Worm (Caenorhabditis elegans) whole organism, mixed stage, embryonic: Measurements from ENCODE around the gene fbxb-72.
A peak's percentile ranks its signal among the peaks of the same experiment; 100 is the strongest.

Experiments
- M03D4.4 ChIP-seq: sonication (generic microtip); optimal IDR thresholded peaks from 2 replicates; lab custom pipeline; 2017; ENCODE audit warnings: mild to moderate bottlenecking, missing genetic modification characterization, missing compliant biosample characterization
- bed-3 ChIP-seq: fragments of 200-800 bp; sonication (Bioruptor generic); optimal IDR thresholded peaks from 3 replicates; lab custom pipeline; 2018; ENCODE audit warnings: mild to moderate bottlenecking, missing genetic modification characterization, moderate library complexity, missing compliant biosample characterization
- blmp-1 ChIP-seq: fragments of 150-350 bp; optimal IDR thresholded peaks from 2 replicates; lab custom pipeline; 2014; ENCODE audit warnings: missing biosample characterization, missing genetic modification characterization
- ceh-39 ChIP-seq: fragments of 150-350 bp; optimal IDR thresholded peaks from 2 replicates; lab custom pipeline; 2014; ENCODE audit warnings: missing biosample characterization, missing genetic modification characterization
- ceh-43 ChIP-seq: fragments of 200-800 bp; sonication (Bioruptor generic); optimal IDR thresholded peaks from 2 replicates; lab custom pipeline; 2018; ENCODE audit warnings: mild to moderate bottlenecking, missing genetic modification characterization, moderate library complexity, missing compliant biosample characterization
- ceh-83 ChIP-seq: fragments of 200-800 bp; sonication (Bioruptor generic); optimal IDR thresholded peaks from 2 replicates; lab custom pipeline; 2018; ENCODE audit warnings: mild to moderate bottlenecking, missing genetic modification characterization, missing compliant biosample characterization
- ces-1 ChIP-seq: fragments of 150-350 bp; optimal IDR thresholded peaks from 2 replicates; lab custom pipeline; 2014; ENCODE audit warnings: missing biosample characterization, missing genetic modification reagents, missing genetic modification characterization
- cnd-1 ChIP-seq: fragments of 200-800 bp; sonication (Bioruptor generic); optimal IDR thresholded peaks from 2 replicates; lab custom pipeline; 2018; ENCODE audit warnings: mild to moderate bottlenecking, missing genetic modification characterization, missing compliant biosample characterization
- drap-1 ChIP-seq: fragments of 200-800 bp; sonication (Bioruptor generic); optimal IDR thresholded peaks from 3 replicates; lab custom pipeline; 2018; ENCODE audit warnings: mild to moderate bottlenecking, missing genetic modification characterization, missing compliant biosample characterization
- elt-1 ChIP-seq: sonication (generic microtip); optimal IDR thresholded peaks from 2 replicates; lab custom pipeline; 2017; ENCODE audit warnings: missing genetic modification characterization, mild to moderate bottlenecking, missing compliant biosample characterization, antibody characterized with exemption, moderate library complexity, borderline replicate concordance; ENCODE audit not compliant: insufficient read depth
- elt-3 ChIP-seq: fragments of 150-350 bp; optimal IDR thresholded peaks from 2 replicates; lab custom pipeline; 2014; ENCODE audit warnings: missing biosample characterization, missing genetic modification characterization
- flh-1 ChIP-seq: fragments of 200-800 bp; sonication (Bioruptor generic); optimal IDR thresholded peaks from 2 replicates; lab custom pipeline; 2018; ENCODE audit warnings: mild to moderate bottlenecking, missing genetic modification characterization, moderate library complexity, missing compliant biosample characterization
- ham-2 ChIP-seq: fragments of 200-800 bp; sonication (Bioruptor generic); optimal IDR thresholded peaks from 2 replicates; lab custom pipeline; 2018; ENCODE audit warnings: mild to moderate bottlenecking, missing genetic modification characterization, missing compliant biosample characterization
- hlh-1 ChIP-seq: fragments of 150-350 bp; optimal IDR thresholded peaks from 2 replicates; lab custom pipeline; 2014; ENCODE audit warnings: missing biosample characterization, missing genetic modification reagents, missing genetic modification characterization
- lin-13 ChIP-seq: fragments of 150-350 bp; optimal IDR thresholded peaks from 2 replicates; lab custom pipeline; 2014; ENCODE audit warnings: missing biosample characterization, missing genetic modification characterization
- lin-32 ChIP-seq: fragments of 200-800 bp; sonication (Bioruptor generic); optimal IDR thresholded peaks from 2 replicates; lab custom pipeline; 2018; ENCODE audit warnings: mild to moderate bottlenecking, missing genetic modification characterization, missing compliant biosample characterization
- lsy-2 ChIP-seq: fragments of 150-350 bp; optimal IDR thresholded peaks from 2 replicates; lab custom pipeline; 2014; ENCODE audit warnings: missing biosample characterization, missing genetic modification characterization
- mab-5 ChIP-seq: fragments of 150-350 bp; optimal IDR thresholded peaks from 2 replicates; lab custom pipeline; 2014; ENCODE audit warnings: missing biosample characterization, missing genetic modification characterization
- mep-1 ChIP-seq: fragments of 150-350 bp; optimal IDR thresholded peaks from 2 replicates; lab custom pipeline; 2017; ENCODE audit warnings: missing biosample characterization, missing genetic modification reagents, missing genetic modification characterization, inconsistent platforms
- mls-2 ChIP-seq: sonication (generic microtip); optimal IDR thresholded peaks from 2 replicates; lab custom pipeline; 2016; ENCODE audit warnings: mild to moderate bottlenecking, missing genetic modification characterization, moderate library complexity, missing compliant biosample characterization
- nhr-12 ChIP-seq: fragments of 150-350 bp; optimal IDR thresholded peaks from 2 replicates; lab custom pipeline; 2014; ENCODE audit warnings: missing biosample characterization, missing genetic modification characterization
- nhr-2 ChIP-seq: fragments of 150-350 bp; optimal IDR thresholded peaks from 2 replicates; lab custom pipeline; 2014; ENCODE audit warnings: missing biosample characterization, missing genetic modification characterization
- nhr-237 ChIP-seq: fragments of 150-350 bp; optimal IDR thresholded peaks from 2 replicates; lab custom pipeline; 2014; ENCODE audit warnings: missing biosample characterization, missing genetic modification characterization
- nhr-28 ChIP-seq: fragments of 150-350 bp; optimal IDR thresholded peaks from 2 replicates; lab custom pipeline; 2014; ENCODE audit warnings: missing biosample characterization, missing genetic modification characterization
- nhr-76 ChIP-seq: sonication (generic microtip); optimal IDR thresholded peaks from 2 replicates; lab custom pipeline; 2017; ENCODE audit warnings: missing biosample characterization, missing genetic modification characterization
- pha-4 ChIP-seq: fragments of 150-350 bp; optimal IDR thresholded peaks from 2 replicates; lab custom pipeline; 2018; ENCODE audit warnings: missing biosample characterization, missing genetic modification reagents, missing genetic modification characterization
- sem-2 ChIP-seq: fragments of 200-800 bp; sonication (Bioruptor generic); optimal IDR thresholded peaks from 2 replicates; lab custom pipeline; 2018; ENCODE audit warnings: mild to moderate bottlenecking, missing genetic modification characterization, missing compliant biosample characterization
- snpc-4 ChIP-seq: fragments of 150-350 bp; optimal IDR thresholded peaks from 2 replicates; lab custom pipeline; 2014; ENCODE audit warnings: missing biosample characterization, missing genetic modification characterization
- sptf-1 ChIP-seq: sonication (generic microtip); optimal IDR thresholded peaks from 2 replicates; lab custom pipeline; 2017; ENCODE audit warnings: mild to moderate bottlenecking, missing genetic modification characterization, moderate library complexity, missing compliant biosample characterization
- tbx-8 ChIP-seq: fragments of 200-800 bp; sonication (Bioruptor generic); optimal IDR thresholded peaks from 2 replicates; lab custom pipeline; 2018; ENCODE audit warnings: mild to moderate bottlenecking, missing genetic modification characterization, moderate library complexity, missing compliant biosample characterization
- unc-120 ChIP-seq: sonication (generic microtip); optimal IDR thresholded peaks from 2 replicates; lab custom pipeline; 2017; ENCODE audit warnings: missing genetic modification characterization, missing compliant biosample characterization; ENCODE audit not compliant: poor library complexity, severe bottlenecking
- unc-39 ChIP-seq: fragments of 150-350 bp; optimal IDR thresholded peaks from 2 replicates; lab custom pipeline; 2014; ENCODE audit warnings: missing biosample characterization, missing genetic modification characterization
- unc-62 ChIP-seq: fragments of 150-350 bp; optimal IDR thresholded peaks from 2 replicates; lab custom pipeline; 2014; ENCODE audit warnings: missing biosample characterization, missing genetic modification reagents, missing genetic modification characterization
- zip-8 ChIP-seq: fragments of 150-350 bp; optimal IDR thresholded peaks from 2 replicates; lab custom pipeline; 2014; ENCODE audit warnings: missing biosample characterization, missing genetic modification characterization
- ztf-11 ChIP-seq: fragments of 150-350 bp; optimal IDR thresholded peaks from 2 replicates; lab custom pipeline; 2014; ENCODE audit warnings: missing biosample characterization, missing genetic modification characterization

fbxb-72 gene

DNA sequence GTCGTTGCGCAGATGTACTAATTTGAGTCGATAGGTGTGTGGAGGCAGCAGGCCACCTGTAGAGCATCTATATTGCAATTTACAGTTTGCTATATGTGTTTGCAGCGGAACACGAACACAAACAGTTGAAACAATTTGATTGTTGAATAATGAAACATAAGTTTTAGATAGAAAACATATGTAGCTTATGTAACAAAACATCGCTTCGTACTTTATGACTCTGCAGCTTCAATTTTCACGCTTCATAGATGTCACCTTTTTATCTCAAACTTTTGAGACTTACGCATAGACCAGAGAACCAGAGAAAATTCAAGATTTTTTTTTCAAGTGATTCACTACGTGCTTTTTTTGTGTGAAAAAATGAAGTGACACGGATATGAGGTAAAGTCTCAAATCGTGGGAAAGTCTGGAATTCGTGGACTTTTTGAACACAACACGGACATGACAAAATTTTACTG is at the start of gene fbxb-72:
Gene fbxb-72 (minus strand): TSS at position 58 of the 458 bp plus-strand sequence.
- TF ChIP-seq pha-4 (tag; lab: Kevin White, UChicago) (no peak), ceh-39 (tag; lab: Kevin White, UChicago) (peak; percentile 44), sptf-1 (peak; percentile 18), hlh-1 (tag; lab: Kevin White, UChicago) (peak; percentile 9)

DNA sequence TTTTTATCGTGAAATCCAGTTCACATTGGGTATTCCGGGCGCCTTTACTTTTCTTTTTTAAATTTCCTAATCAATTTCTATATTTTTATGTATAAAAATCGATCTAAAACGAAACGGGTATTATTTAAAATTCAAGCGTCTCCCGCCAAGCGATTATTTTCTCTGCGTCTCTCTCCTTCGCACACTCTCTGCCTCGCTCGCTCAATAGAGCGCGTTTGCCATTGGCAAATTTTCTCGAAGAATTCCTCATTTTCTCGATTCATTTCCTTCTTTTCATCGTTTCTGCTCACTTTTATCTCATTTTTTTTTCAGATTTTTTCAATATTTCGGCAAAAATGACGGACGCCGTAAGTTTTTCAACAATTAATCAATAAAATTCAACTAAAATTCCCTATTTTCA is 49.5 kb upstream of the fbxb-72 start, which contains the start of gene sti-1:
Gene sti-1 (plus strand): TSS at position 263 of the 400 bp plus-strand sequence.
- TF ChIP-seq ztf-11 = no peak
- TF ChIP-seq lin-32 (GFP tag; lab: Kevin White, UChicago) = no peak
- TF ChIP-seq unc-62 = peak; percentile 48
- peak; percentile 19 for TF ChIP-seq hlh-1 (tag; lab: Kevin White, UChicago)
- no peak for TF ChIP-seq ham-2 (GFP tag; lab: Kevin White, UChicago)
- TF ChIP-seq mls-2 (tag; lab: Kevin White, UChicago) = peak; percentile 26
- no peak for TF ChIP-seq nhr-12 (tag; lab: Kevin White, UChicago)
- no peak for TF ChIP-seq elt-1 (tag; lab: Kevin White, UChicago)
- TF ChIP-seq ceh-43 = no peak
- no peak for TF ChIP-seq snpc-4 (tag; lab: Kevin White, UChicago)
- TF ChIP-seq flh-1 (GFP tag; lab: Kevin White, UChicago) = no peak
- TF ChIP-seq mep-1 = peak; percentile 94
- TF ChIP-seq lsy-2 (tag; lab: Kevin White, UChicago) = peak; percentile 78
- peak; percentile 49 for TF ChIP-seq sptf-1
- TF ChIP-seq zip-8 (tag; lab: Kevin White, UChicago) = no peak
- TF ChIP-seq ceh-83 = no peak
- TF ChIP-seq lin-13 (tag; lab: Kevin White, UChicago) = peak; percentile 69
- TF ChIP-seq bed-3 (GFP tag; lab: Kevin White, UChicago) = no peak
- TF ChIP-seq ces-1 (GFP tag; lab: Kevin White, UChicago) = peak; percentile 78
- TF ChIP-seq cnd-1 (tag; lab: Kevin White, UChicago) = no peak
- TF ChIP-seq pha-4 (tag; lab: Kevin White, UChicago) = peak; percentile 70
- TF ChIP-seq nhr-76 = no peak
- no peak for TF ChIP-seq sem-2
- peak; percentile 5 for TF ChIP-seq M03D4.4 (tag; lab: Kevin White, UChicago)
- TF ChIP-seq mab-5 = peak; percentile 77
- TF ChIP-seq nhr-2 (tag; lab: Kevin White, UChicago) = peak; percentile 38
- no peak for TF ChIP-seq elt-3 (tag; lab: Kevin White, UChicago)
- peak; percentile 50 for TF ChIP-seq unc-120 (tag; lab: Kevin White, UChicago)
- TF ChIP-seq unc-39 (tag; lab: Kevin White, UChicago) = no peak
- no peak for TF ChIP-seq blmp-1 (tag; lab: Kevin White, UChicago)
- TF ChIP-seq drap-1 (GFP tag; lab: Kevin White, UChicago) = no peak
- peak; percentile 87 for TF ChIP-seq nhr-237 (tag; lab: Kevin White, UChicago)
- TF ChIP-seq nhr-28 (tag; lab: Kevin White, UChicago) = no peak
- TF ChIP-seq ceh-39 (tag; lab: Kevin White, UChicago) = peak; percentile 84
- TF ChIP-seq tbx-8 = no peak

DNA sequence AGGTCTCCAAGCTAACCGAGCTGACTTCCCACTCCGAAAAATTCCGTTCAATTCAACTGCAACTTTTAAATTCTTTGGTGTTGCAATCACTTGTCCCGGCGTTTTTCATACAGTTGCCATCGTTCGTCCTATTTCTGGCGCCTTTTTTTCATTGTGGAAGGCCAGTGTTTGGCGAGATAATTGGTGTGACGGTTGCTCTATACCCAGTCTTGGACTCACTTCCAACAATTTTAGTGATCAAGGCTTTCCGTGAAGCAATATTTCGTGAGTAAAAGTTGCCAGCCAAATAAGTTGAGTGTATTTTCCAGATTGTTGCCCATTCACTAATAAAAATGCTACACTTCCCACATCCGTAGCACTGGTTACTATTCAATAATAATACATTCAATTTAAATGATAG is 48.5 kb upstream of the fbxb-72 start:
- TF ChIP-seq elt-1 (tag; lab: Kevin White, UChicago) (no peak), nhr-28 (tag; lab: Kevin White, UChicago) (no peak), sem-2 (no peak), ztf-11 (no peak), nhr-2 (tag; lab: Kevin White, UChicago) (no peak), mep-1 (no peak), unc-39 (tag; lab: Kevin White, UChicago) (no peak), tbx-8 (no peak), lin-13 (tag; lab: Kevin White, UChicago) (no peak)
- TF ChIP-seq, all 35 proteins: peak for 0

DNA sequence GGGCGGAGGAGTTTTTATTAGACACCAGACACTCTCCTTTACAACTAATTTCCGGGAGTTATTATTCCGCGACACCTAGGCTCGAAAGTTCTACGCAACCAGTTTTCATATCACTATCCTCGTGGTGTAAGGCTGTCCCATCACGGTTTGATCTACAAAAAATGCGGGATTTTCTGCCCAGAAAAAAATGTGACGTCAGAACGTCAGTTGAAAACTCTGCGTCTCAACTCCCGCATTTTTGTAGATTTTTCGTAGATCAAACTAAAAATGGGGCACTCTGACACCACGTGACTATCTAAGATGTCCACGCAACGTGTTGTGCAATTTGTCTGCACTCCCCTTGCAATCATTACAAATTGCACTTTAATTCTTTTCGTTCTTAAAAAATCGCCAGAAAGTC is 41.0 kb upstream of the fbxb-72 start, which contains the start of gene str-238:
Gene str-238 (plus strand): TSS at position 301 of the 400 bp plus-strand sequence.
- TF ChIP-seq unc-62 (no peak), nhr-28 (tag; lab: Kevin White, UChicago) (no peak), elt-3 (tag; lab: Kevin White, UChicago) (no peak), sem-2 (no peak), cnd-1 (tag; lab: Kevin White, UChicago) (no peak), M03D4.4 (tag; lab: Kevin White, UChicago) (no peak), zip-8 (tag; lab: Kevin White, UChicago) (no peak), lin-13 (tag; lab: Kevin White, UChicago) (no peak), nhr-237 (tag; lab: Kevin White, UChicago) (no peak), ceh-83 (no peak), ceh-39 (tag; lab: Kevin White, UChicago) (no peak), pha-4 (tag; lab: Kevin White, UChicago) (no peak), ceh-43 (no peak), bed-3 (GFP tag; lab: Kevin White, UChicago) (no peak), flh-1 (GFP tag; lab: Kevin White, UChicago) (no peak), nhr-12 (tag; lab: Kevin White, UChicago) (no peak), mab-5 (no peak), nhr-2 (tag; lab: Kevin White, UChicago) (no peak)
